Worm (Caenorhabditis elegans): ENCODE measurements around the gene kin-15.

DNA sequence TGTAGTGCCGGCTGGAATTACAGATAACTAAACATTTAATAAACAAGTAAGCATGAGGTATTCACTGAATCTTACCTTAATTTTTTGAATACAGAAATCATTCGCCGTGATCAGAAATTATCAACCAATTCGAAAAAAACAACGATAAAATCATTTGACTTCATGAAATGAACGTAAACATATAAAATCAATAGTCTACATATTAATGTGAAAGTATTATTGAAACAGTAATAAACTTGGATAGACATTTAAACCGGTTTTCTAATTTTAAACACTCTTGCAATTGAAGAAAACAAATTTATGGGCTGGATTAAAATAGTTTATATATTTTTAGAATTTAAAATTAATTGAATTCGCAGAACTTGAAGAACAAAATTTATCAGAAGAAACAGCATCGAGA lies 8.3 kb upstream of the kin-15 start, which contains the start of gene chil-16:
- TF ChIP-seq flt-1 (GFP tag; IDR thresholded peaks at IDR 0.05) = no peak
- no peak for TF ChIP-seq ztf-29 (GFP tag; IDR thresholded peaks at IDR 0.05)
- no peak for TF ChIP-seq ztf-23 (GFP tag; IDR thresholded peaks at IDR 0.05)
